Fruit fly (Drosophila melanogaster): Measurements from ENCODE around the gene CG1965.

The CG1965 gene

DNA sequence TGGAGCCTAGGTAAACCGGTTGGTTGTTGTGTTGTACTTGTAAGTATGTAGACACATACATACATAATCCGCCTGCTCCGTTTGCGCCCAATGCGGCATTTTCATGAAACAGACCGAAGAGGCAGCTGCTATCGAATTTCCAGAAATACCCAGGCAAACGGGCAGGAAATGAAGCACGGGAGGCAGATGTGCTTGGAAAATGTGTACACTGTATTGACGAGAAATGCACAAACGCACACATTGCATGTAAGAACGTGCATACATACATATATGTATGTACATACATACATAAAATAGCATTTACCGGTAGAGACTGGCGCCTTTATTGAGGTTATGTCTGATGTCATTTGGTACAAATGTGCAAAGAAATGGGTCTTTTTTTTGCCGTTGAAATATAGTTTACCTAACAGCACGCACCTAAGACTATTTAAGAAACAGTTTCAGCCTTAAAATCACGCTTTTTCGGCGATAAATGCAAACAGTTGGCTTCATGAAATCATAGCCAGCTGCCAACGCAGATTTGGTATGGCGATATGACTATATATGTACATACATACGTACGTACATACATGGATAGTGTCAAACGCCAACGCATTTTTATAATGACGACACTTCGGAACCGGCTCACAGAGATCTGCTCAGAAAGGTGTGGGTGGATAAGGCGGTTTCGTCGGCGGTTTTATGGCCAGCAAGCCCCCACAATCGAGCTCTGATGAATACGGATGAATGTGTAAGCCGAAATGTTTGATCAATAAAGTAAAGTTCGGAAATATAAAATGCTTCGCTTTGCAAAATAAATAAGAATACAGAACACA is 22.5 kb downstream of the CG1965 start:
- TF ChIP-seq net (GFP tag; optimal IDR thresholded peaks at IDR 0.05) (no peak), CG11294 (GFP tag; IDR thresholded peaks at IDR 0.05) (no peak), CG6854 (GFP tag; optimal IDR thresholded peaks at IDR 0.05) (peak; percentile 2), Met (GFP tag; optimal IDR thresholded peaks at IDR 0.05) (peak; percentile 12), CG34406 (GFP tag; optimal IDR thresholded peaks at IDR 0.05) (no peak), CG10631 (GFP tag; optimal IDR thresholded peaks at IDR 0.05) (no peak), fd59A (GFP tag; optimal IDR thresholded peaks at IDR 0.05) (no peak), Hr4 (GFP tag; optimal IDR thresholded peaks at IDR 0.05) (no peak), CG9139 (GFP tag; optimal IDR thresholded peaks at IDR 0.05) (no peak), Blimp-1 (GFP tag; optimal IDR thresholded peaks at IDR 0.05) (no peak), Sox15 (GFP tag; optimal IDR thresholded peaks at IDR 0.05) (no peak), CG8632 (GFP tag; optimal IDR thresholded peaks at IDR 0.05) (no peak), CG6276 (GFP tag; optimal IDR thresholded peaks at IDR 0.05) (no peak), cyc (GFP tag; optimal IDR thresholded peaks at IDR 0.05) (no peak), dsx (GFP tag; optimal IDR thresholded peaks at IDR 0.05; ENCODE audit: poor library complexity, severe bottlenecking) (peak; percentile 32), CG6808 (GFP tag; optimal IDR thresholded peaks at IDR 0.05) (peak; percentile 35), CG10669 (GFP tag; optimal IDR thresholded peaks at IDR 0.05) (no peak), Eip78C (GFP tag) (peak; percentile 42), CG3919 (GFP tag; optimal IDR thresholded peaks at IDR 0.05) (no peak), dac (GFP tag; optimal IDR thresholded peaks at IDR 0.05) (no peak), Lpt (GFP tag; optimal IDR thresholded peaks at IDR 0.05) (peak; percentile 67), svp (GFP tag) (peak; percentile 11), CG7368 (GFP tag; optimal IDR thresholded peaks at IDR 0.05) (no peak), Hr39 (GFP tag; optimal IDR thresholded peaks at IDR 0.05) (no peak), CG1621 (tag; optimal IDR thresholded peaks at IDR 0.05) (no peak), OdsH (GFP tag; optimal IDR thresholded peaks at IDR 0.05) (no peak), acj6 (GFP tag; optimal IDR thresholded peaks at IDR 0.05) (no peak), Eip93F (GFP tag; optimal IDR thresholded peaks at IDR 0.05) (no peak), achi (GFP tag; optimal IDR thresholded peaks at IDR 0.05) (peak; percentile 2), ss (GFP tag; optimal IDR thresholded peaks at IDR 0.05) (peak in 1 of 2 experiments; percentile 13), Ets96B (tag; optimal IDR thresholded peaks at IDR 0.05) (no peak), Eip75B (GFP tag; optimal IDR thresholded peaks at IDR 0.05) (no peak), CG16779 (tag; optimal IDR thresholded peaks at IDR 0.05) (no peak), Gug (GFP tag; IDR thresholded peaks at IDR 0.05) (no peak), fkh (GFP tag; optimal IDR thresholded peaks at IDR 0.05) (peak; percentile 42), eg (GFP tag; IDR thresholded peaks at IDR 0.05) (no peak)

DNA sequence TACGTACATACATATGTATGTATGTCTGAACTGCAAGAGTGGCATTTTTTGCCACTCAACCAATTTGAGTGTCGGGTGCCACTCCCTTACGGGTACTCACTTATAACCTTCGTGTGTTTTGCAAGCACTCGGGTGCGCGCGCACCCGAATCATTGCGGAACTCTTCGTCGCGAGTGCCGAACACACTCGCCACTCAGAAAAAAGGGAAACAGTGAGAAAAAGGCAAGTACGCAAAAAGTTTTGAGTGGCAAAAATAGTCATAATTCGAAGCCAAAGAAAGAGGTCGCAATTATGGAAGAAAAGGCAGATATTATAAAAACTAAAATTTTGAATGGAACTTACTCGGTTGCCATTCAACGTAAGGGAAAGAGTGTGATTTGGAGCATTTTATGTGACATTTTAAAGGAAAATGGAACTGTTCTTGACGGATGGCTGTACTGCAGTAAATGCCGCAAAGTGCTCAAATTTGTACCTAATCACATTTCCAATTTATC is 23.2 kb downstream of the CG1965 start:
- TF ChIP-seq Hr4 (GFP tag; optimal IDR thresholded peaks at IDR 0.05) = peak; percentile 26
- no peak for TF ChIP-seq esn (GFP tag; optimal IDR thresholded peaks at IDR 0.05)
- no peak for TF ChIP-seq Hr39 (GFP tag; optimal IDR thresholded peaks at IDR 0.05)
- TF ChIP-seq Sox15 (GFP tag; optimal IDR thresholded peaks at IDR 0.05) = no peak
- peak; percentile 6 for TF ChIP-seq Sox14 (GFP tag; optimal IDR thresholded peaks at IDR 0.05)
- TF ChIP-seq Met (GFP tag; optimal IDR thresholded peaks at IDR 0.05) = peak; percentile 28
- no peak for TF ChIP-seq CG6792 (GFP tag; optimal IDR thresholded peaks at IDR 0.05)
- no peak for TF ChIP-seq Eip93F (GFP tag; optimal IDR thresholded peaks at IDR 0.05)
- no peak for TF ChIP-seq Ets21C (GFP tag; optimal IDR thresholded peaks at IDR 0.05)
- TF ChIP-seq Ets96B (tag; optimal IDR thresholded peaks at IDR 0.05) = no peak
- TF ChIP-seq CG10669 (GFP tag; optimal IDR thresholded peaks at IDR 0.05) = no peak
- no peak for TF ChIP-seq CG10631 (GFP tag; optimal IDR thresholded peaks at IDR 0.05)
- no peak for TF ChIP-seq OdsH (GFP tag; optimal IDR thresholded peaks at IDR 0.05)
- TF ChIP-seq CG11294 (GFP tag; IDR thresholded peaks at IDR 0.05) = no peak
- TF ChIP-seq cyc (GFP tag; optimal IDR thresholded peaks at IDR 0.05) = no peak
- peak; percentile 8 for TF ChIP-seq CG8632 (GFP tag; optimal IDR thresholded peaks at IDR 0.05)
- TF ChIP-seq salr (GFP tag; optimal IDR thresholded peaks at IDR 0.05) = peak in 1 of 2 experiments; percentile 3
- peak; percentile 52 for TF ChIP-seq svp (GFP tag)
- TF ChIP-seq Sox102F (GFP tag; optimal IDR thresholded peaks at IDR 0.05) = no peak
- no peak for TF ChIP-seq CG16779 (tag; optimal IDR thresholded peaks at IDR 0.05)
- TF ChIP-seq Eip78C (GFP tag) = peak; percentile 68
- TF ChIP-seq CG11762 (GFP tag; optimal IDR thresholded peaks at IDR 0.05; ENCODE audit: insufficient read depth) = no peak
- peak; percentile 13 for TF ChIP-seq CG1621 (tag; optimal IDR thresholded peaks at IDR 0.05)
- TF ChIP-seq CG3032 (tag; optimal IDR thresholded peaks at IDR 0.05) = peak; percentile 4
- no peak for TF ChIP-seq fkh (GFP tag; optimal IDR thresholded peaks at IDR 0.05)
- no peak for TF ChIP-seq CG6808 (GFP tag; optimal IDR thresholded peaks at IDR 0.05)
- TF ChIP-seq fd85E (GFP tag; optimal IDR thresholded peaks at IDR 0.05) = no peak
- 0 out of 3 replicates have a peak, but pooled peaks have one; percentile 7 for TF ChIP-seq CG6163 (GFP tag; IDR thresholded peaks at IDR 0.05)
- peak; percentile 34; the same call in 1 of the 3 replicates for TF ChIP-seq eg (GFP tag; IDR thresholded peaks at IDR 0.05)

Data from whole organism, prepupa.